Fruit fly (Drosophila melanogaster) whole organism, embryonic: ENCODE data around the gene Ppat-Dpck.

ENCODE experiments used
- E2f1 ChIP-seq: fragments of 200-800 bp; sonication (Bioruptor generic); IDR thresholded peaks from 2 replicates; pipeline ENCODE4 v1.3.6; 2022; ENCODE audit warnings: missing biosample characterization, missing genetic modification characterization
- Lim3 ChIP-seq: fragments of 200-800 bp; sonication (Bioruptor generic); IDR thresholded peaks from 2 replicates; pipeline ENCODE4 v1.3.6; 2022; ENCODE audit warnings: missing biosample characterization, missing genetic modification characterization
- gcm ChIP-seq: fragments of 200-800 bp; sonication (Bioruptor generic); optimal IDR thresholded peaks from 2 replicates; lab custom pipeline; 2019; ENCODE audit warnings: missing biosample characterization, mild to moderate bottlenecking, missing genetic modification characterization, moderate library complexity
- prd ChIP-seq, 3 experiments: fragments of >200 bp in 2 of 3; fragments of 200-800 bp in 1 of 3; sonication (Bioruptor generic) in 1 of 3; optimal IDR thresholded peaks in 2 of 3; IDR thresholded peaks in 1 of 3; 2 replicates in 2 of 3; 3 replicates in 1 of 3; pipeline versions ENCODE4 v1.3.6 to Lab custom; 2017 to 2022; ENCODE audit warnings: missing biosample characterization in 1 of 3, missing genetic modification characterization in 1 of 3
- slou ChIP-seq: fragments of 200-800 bp; sonication (Bioruptor generic); optimal IDR thresholded peaks from 3 replicates; lab custom pipeline; 2016; ENCODE audit warnings: missing biosample characterization, missing genetic modification characterization
- wor ChIP-seq: fragments of 200-800 bp; sonication (Bioruptor generic); IDR thresholded peaks from 2 replicates; pipeline ENCODE4 v1.3.6; 2022; ENCODE audit warnings: missing biosample characterization, missing genetic modification characterization

DNA sequence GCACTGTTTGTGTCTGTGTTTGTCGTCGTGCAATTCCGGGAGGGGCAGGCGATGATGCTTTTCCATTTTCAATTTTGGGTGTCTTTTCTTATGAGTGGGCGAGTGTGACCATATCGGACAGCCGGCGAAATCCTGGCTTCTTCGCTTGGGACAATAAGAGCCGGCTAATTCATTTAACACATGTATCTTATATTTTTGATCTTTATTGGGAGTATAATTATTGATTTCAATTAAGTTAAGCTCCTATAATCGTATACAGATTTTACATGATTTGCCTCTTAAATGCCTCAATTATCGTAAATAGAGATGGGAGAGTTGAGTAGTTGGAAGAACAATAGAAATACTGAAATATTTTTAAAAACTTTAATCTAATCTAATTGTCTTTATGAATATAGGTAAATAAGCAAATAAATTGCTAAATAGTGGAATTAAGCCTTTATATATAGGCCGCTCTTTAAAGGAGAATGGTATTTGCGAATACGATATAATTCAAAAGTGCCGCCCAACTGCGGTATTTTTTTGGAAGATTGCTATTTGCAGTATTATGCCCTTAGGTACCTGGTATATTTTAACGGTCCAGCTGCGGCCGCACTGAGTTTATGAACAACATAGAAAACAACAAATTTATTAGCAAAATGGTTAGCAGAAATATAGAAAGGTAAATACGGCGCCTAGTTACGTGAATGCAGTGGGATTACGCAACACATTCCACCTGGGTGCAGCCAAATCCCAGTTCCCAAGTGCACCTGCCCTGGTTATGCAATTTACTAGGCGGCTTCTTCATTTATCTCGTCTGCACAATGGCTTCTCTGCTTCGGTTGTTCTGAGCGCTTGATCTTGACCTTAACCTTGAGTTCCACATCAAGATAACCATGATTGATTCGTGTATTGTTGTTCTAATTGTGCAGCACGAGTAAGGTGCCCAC lies 11.1 kb upstream of the Ppat-Dpck start, which contains the start of the genes Myt1, PGRP-LD and Pmi:
- no peak for TF ChIP-seq wor (GFP tag; lab: Robert Waterston, UW)
- TF ChIP-seq slou (GFP tag; lab: Kevin White, UChicago) = no peak
- no peak for TF ChIP-seq Lim3 (GFP tag; lab: Robert Waterston, UW)
- no peak for TF ChIP-seq prd (optimal IDR thresholded peaks at IDR 0.05; lab: Kevin White, UChicago)
- no peak for TF ChIP-seq prd (GFP tag; IDR thresholded peaks at IDR 0.05; lab: Robert Waterston, UW)
- TF ChIP-seq gcm = no peak
- no peak for TF ChIP-seq E2f1 (GFP tag; lab: Robert Waterston, UW)
